Worm (Caenorhabditis elegans): ENCODE measurements around the gene ZK662.5.

Gene ZK662.5

ce11 chrX:15766861-15767260, 45.4 kb downstream of the ZK662.5 start:
- no peak for TF ChIP-seq unc-55 (GFP tag; optimal IDR thresholded peaks at IDR 0.05)
- TF ChIP-seq sma-3 (GFP tag; optimal IDR thresholded peaks at IDR 0.05): no peak
- TF ChIP-seq ama-1 (optimal IDR thresholded peaks at IDR 0.05): no peak
- TF ChIP-seq sma-9 (GFP tag; optimal IDR thresholded peaks at IDR 0.05): no peak
- no peak for TF ChIP-seq sma-9 (tag; optimal IDR thresholded peaks at IDR 0.05)
- TF ChIP-seq dmd-4 (tag; optimal IDR thresholded peaks at IDR 0.05): no peak
- no peak for TF ChIP-seq nhr-10 (tag; optimal IDR thresholded peaks at IDR 0.05)
- no peak for TF ChIP-seq ZK546.5 (tag; optimal IDR thresholded peaks at IDR 0.05)
- TF ChIP-seq unc-62 (GFP tag; optimal IDR thresholded peaks at IDR 0.05): no peak
- TF ChIP-seq lin-13 (GFP tag; optimal IDR thresholded peaks at IDR 0.05): no peak
- TF ChIP-seq nhr-21 (tag; optimal IDR thresholded peaks at IDR 0.05): no peak
- TF ChIP-seq egl-27 (tag; optimal IDR thresholded peaks at IDR 0.05): no peak
- no peak for TF ChIP-seq alr-1 (tag; optimal IDR thresholded peaks at IDR 0.05)
- no peak for TF ChIP-seq peb-1 (tag; optimal IDR thresholded peaks at IDR 0.05)
- TF ChIP-seq ceh-16 (tag; optimal IDR thresholded peaks at IDR 0.05): no peak
- TF ChIP-seq crh-2 (tag; optimal IDR thresholded peaks at IDR 0.05): no peak

DNA sequence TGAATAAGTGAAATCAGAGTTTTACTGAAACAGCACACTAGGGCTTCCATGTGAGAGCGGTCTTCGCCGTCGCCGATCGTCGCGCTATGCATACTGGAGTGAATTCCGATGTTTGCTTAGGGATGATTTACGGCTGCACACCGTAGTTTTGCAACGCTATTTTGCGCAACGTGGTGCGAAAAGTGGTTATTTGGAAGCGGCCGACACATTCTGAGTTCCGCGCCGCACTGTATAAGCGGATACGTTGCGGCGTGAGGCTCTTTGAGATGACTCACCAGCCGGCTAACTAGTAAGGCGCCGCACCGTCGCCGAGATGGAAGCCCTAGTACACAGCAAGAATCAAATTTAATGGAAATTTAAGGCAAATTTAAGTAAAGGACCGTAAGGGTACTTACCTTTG, 47.1 kb downstream of the ZK662.5 start:
- TF ChIP-seq aly-2 (tag; optimal IDR thresholded peaks at IDR 0.05) (no peak), nhr-77 (tag; optimal IDR thresholded peaks at IDR 0.05) (no peak), unc-62 (GFP tag; optimal IDR thresholded peaks at IDR 0.05) (no peak), nhr-6 (tag; optimal IDR thresholded peaks at IDR 0.05) (no peak), zag-1 (tag; optimal IDR thresholded peaks at IDR 0.05) (no peak), mbf-1 (tag; optimal IDR thresholded peaks at IDR 0.05) (no peak), peb-1 (tag; optimal IDR thresholded peaks at IDR 0.05) (no peak), Y55F3AM.14 (GFP tag; optimal IDR thresholded peaks at IDR 0.05) (no peak), sem-4 (tag; optimal IDR thresholded peaks at IDR 0.05) (no peak), lsy-2 (tag; optimal IDR thresholded peaks at IDR 0.05) (no peak), ztf-1 (GFP tag; conservative IDR thresholded peaks at IDR 0.05) (no peak), snpc-4 (tag; optimal IDR thresholded peaks at IDR 0.05) (no peak), nhr-21 (tag; optimal IDR thresholded peaks at IDR 0.05) (no peak), crh-2 (tag; optimal IDR thresholded peaks at IDR 0.05) (no peak), nhr-237 (tag; optimal IDR thresholded peaks at IDR 0.05) (no peak), elt-1 (tag; optimal IDR thresholded peaks at IDR 0.05) (no peak), fos-1 (tag; optimal IDR thresholded peaks at IDR 0.05) (no peak), lin-11 (tag; optimal IDR thresholded peaks at IDR 0.05) (no peak), ztf-4 (tag; optimal IDR thresholded peaks at IDR 0.05) (no peak)

- no peak for TF ChIP-seq F13H6.1 (tag; optimal IDR thresholded peaks at IDR 0.05)
- TF ChIP-seq fos-1 (tag; optimal IDR thresholded peaks at IDR 0.05): peak; percentile 18
- no peak for TF ChIP-seq unc-39 (tag; optimal IDR thresholded peaks at IDR 0.05)
- TF ChIP-seq nhr-21 (tag; optimal IDR thresholded peaks at IDR 0.05): no peak
These were observed 48.6 kb downstream of the ZK662.5 start for ce11 chrX:15769895-15770559.

- peak; percentile 20 for TF ChIP-seq snpc-4 (tag; optimal IDR thresholded peaks at IDR 0.05)
- no peak for TF ChIP-seq nhr-237 (tag; optimal IDR thresholded peaks at IDR 0.05)
These were observed 49.3 kb downstream of the ZK662.5 start for ce11 chrX:15770787-15771186.

ce11 chrX:15771411-15771810, 50.0 kb downstream of the ZK662.5 start, which contains the start of gene Y7A5A.1:
Gene Y7A5A.1, minus strand, starts transcription at chrX:15771493.
- TF ChIP-seq mdl-1 (tag; optimal IDR thresholded peaks at IDR 0.05) (no peak), fos-1 (tag; optimal IDR thresholded peaks at IDR 0.05) (peak; percentile 66)

- TF ChIP-seq mdl-1 (tag; optimal IDR thresholded peaks at IDR 0.05): no peak
- peak; percentile 11 for TF ChIP-seq nhr-129 (tag; optimal IDR thresholded peaks at IDR 0.05)
- peak; percentile 35 for TF ChIP-seq fos-1 (tag; optimal IDR thresholded peaks at IDR 0.05)
- no peak for TF ChIP-seq nhr-12 (tag; optimal IDR thresholded peaks at IDR 0.05)
- TF ChIP-seq blmp-1 (tag; optimal IDR thresholded peaks at IDR 0.05; ENCODE audit: insufficient read depth): peak; percentile 54
- TF ChIP-seq sma-9 (GFP tag; optimal IDR thresholded peaks at IDR 0.05): peak; percentile 12
- TF ChIP-seq sma-9 (tag; optimal IDR thresholded peaks at IDR 0.05): no peak
- TF ChIP-seq ztf-1 (GFP tag; conservative IDR thresholded peaks at IDR 0.05): no peak
- no peak for TF ChIP-seq nhr-21 (tag; optimal IDR thresholded peaks at IDR 0.05)
These were observed 51.2 kb downstream of the ZK662.5 start, which contains the start of gene Y7A5A.2 for ce11 chrX:15772674-15773073. Gene Y7A5A.2, minus strand, starts transcription at chrX:15772735.
